Fruit fly (Drosophila melanogaster) whole organism: ENCODE measurements around the gene CG2061.

Experiments
- Dll ChIP-seq: fragments of >200 bp; optimal IDR thresholded peaks from 2 replicates; lab custom pipeline; 2017
- EcR ChIP-seq, 2 experiments: fragments of >200 bp; optimal IDR thresholded peaks; 2 replicates each; lab custom pipeline; 2017; ENCODE audit warnings: missing biosample characterization in 2 of 2, missing genetic modification characterization in 2 of 2, missing genetic modification reagents in 2 of 2
- pan ChIP-seq: fragments of >200 bp; optimal IDR thresholded peaks from 2 replicates; lab custom pipeline; 2017
- psq ChIP-seq: fragments of >200 bp; optimal IDR thresholded peaks from 2 replicates; lab custom pipeline; 2017

DNA sequence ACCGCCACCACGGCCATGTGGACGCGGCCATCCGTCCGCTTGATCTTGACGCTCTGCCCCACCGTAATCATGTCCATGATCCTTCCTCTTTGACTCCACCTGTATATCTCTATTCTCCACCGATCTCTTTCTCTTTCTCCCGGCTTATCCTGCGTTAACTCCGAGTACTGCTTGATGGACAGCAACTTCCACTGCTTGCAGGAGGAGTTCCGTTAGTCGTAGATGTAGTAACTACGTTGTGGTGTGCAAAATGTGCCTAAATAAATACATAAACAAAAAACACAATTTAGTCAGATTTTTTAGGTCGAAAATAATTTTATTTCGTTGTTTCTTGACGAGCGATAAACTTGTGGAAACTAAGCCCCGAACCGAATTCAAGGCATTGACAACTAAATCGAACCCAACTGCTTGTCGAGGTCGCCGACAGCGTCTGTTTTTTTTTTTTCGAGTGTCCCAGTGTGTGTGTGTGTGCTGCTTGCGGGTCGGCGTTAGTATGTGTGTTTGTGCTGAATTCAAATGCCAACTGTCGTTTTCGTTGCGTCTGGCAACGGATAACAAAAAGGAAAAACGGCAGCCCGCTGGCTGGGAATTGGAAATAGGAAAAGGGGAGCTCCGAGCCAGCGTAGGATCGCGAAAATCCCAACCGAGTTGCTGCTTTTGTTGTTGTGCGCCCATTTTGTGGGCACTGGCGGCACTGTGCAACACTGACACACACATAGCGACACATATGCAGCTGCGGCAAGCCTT lies 43.7 kb downstream of the CG2061 start:
- TF ChIP-seq psq (lab: Kevin White, UChicago): no peak
- no peak for TF ChIP-seq pan (lab: Kevin White, UChicago)
- TF ChIP-seq EcR (GFP tag; optimal IDR thresholded peaks at IDR 0.05; lab: Kevin White, UChicago): no peak
- TF ChIP-seq Dll (lab: Kevin White, UChicago): no peak
